Fruit fly (Drosophila melanogaster) whole organism, pupa: ENCODE results near the gene Doc2.

ENCODE experiments used
- CG10348 ChIP-seq: fragments of 200-800 bp; sonication (Bioruptor generic); IDR thresholded peaks from 2 replicates; pipeline ENCODE4 v1.3.6; 2022; ENCODE audit warnings: missing biosample characterization, missing genetic modification characterization
- CG15710 ChIP-seq: fragments of 200-800 bp; sonication (Bioruptor generic); optimal IDR thresholded peaks from 2 replicates; lab custom pipeline; 2018; ENCODE audit warnings: missing biosample characterization, mild to moderate bottlenecking, missing genetic modification characterization, moderate library complexity
- CG17806 ChIP-seq: fragments of 200-800 bp; sonication (Bioruptor generic); optimal IDR thresholded peaks from 2 replicates; lab custom pipeline; 2018; ENCODE audit warnings: missing biosample characterization, mild to moderate bottlenecking, missing genetic modification characterization, moderate library complexity
- CG32121 ChIP-seq: fragments of 200-800 bp; sonication (Bioruptor generic); IDR thresholded peaks from 2 replicates; pipeline ENCODE4 v1.3.6; 2022; ENCODE audit warnings: missing biosample characterization, missing genetic modification characterization
- EcR ChIP-seq: fragments of 200-800 bp; sonication (Bioruptor generic); optimal IDR thresholded peaks from 3 replicates; lab custom pipeline; 2019; ENCODE audit warnings: missing biosample characterization, missing genetic modification characterization, mild to moderate bottlenecking, moderate library complexity, missing genetic modification reagents
- Snoo ChIP-seq: fragments of 200-800 bp; sonication (Bioruptor generic); optimal IDR thresholded peaks from 3 replicates; lab custom pipeline; 2017; ENCODE audit warnings: missing biosample characterization, mild to moderate bottlenecking, missing genetic modification characterization, inconsistent platforms
- gl ChIP-seq: fragments of 200-800 bp; sonication (Bioruptor generic); optimal IDR thresholded peaks from 2 replicates; lab custom pipeline; 2018; ENCODE audit warnings: missing biosample characterization, mild to moderate bottlenecking, missing genetic modification characterization
- rn ChIP-seq: fragments of 200-800 bp; sonication (Bioruptor generic); IDR thresholded peaks from 2 replicates; pipeline ENCODE4 v1.3.6; 2022; ENCODE audit warnings: missing biosample characterization, missing genetic modification characterization

dm6 chr3L:9020436-9021370 is 1.7 kb upstream of the Doc2 start:
- no peak for TF ChIP-seq EcR (GFP tag; lab: Kevin White, UChicago)
- TF ChIP-seq CG32121 (GFP tag; lab: Robert Waterston, UW) = no peak
- TF ChIP-seq CG10348 (GFP tag; lab: Robert Waterston, UW) = no peak
- TF ChIP-seq CG15710 (tag; lab: Kevin White, UChicago) = no peak
- no peak for TF ChIP-seq rn
- TF ChIP-seq Snoo (tag; lab: Kevin White, UChicago) = no peak
- TF ChIP-seq CG17806 (tag; lab: Kevin White, UChicago) = no peak
- no peak for TF ChIP-seq gl (tag; lab: Kevin White, UChicago)
